Worm (Caenorhabditis elegans): ENCODE data around the gene txt-4.

The txt-4 gene

DNA sequence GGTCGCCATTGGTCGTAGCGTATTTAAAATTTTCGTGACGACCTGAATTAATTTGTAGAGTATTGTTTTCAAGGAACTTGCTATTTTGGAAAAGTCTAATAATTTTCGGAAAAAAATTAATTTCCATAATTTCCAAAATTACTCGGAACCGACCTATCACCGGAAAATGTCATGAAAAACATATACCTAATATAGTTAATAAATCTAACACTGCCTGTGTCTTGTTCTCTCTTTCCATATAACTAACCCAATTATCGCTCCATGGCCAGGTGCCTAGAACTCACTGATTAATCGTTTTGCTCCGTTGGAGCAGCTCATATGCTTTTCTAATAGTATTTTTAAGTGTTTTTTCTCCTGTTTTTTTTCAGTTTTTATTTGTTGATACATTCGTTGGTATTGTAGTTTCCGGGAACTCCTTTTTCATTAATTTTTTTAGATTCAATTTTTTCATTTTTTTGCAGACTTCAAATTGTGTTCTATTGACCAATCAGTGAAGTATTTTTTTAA is 25.3 kb upstream of the txt-4 start, which contains the start of gene Y77E11A.16 (continued):
- no peak for TF ChIP-seq nhr-237 (tag; optimal IDR thresholded peaks at IDR 0.05)

DNA sequence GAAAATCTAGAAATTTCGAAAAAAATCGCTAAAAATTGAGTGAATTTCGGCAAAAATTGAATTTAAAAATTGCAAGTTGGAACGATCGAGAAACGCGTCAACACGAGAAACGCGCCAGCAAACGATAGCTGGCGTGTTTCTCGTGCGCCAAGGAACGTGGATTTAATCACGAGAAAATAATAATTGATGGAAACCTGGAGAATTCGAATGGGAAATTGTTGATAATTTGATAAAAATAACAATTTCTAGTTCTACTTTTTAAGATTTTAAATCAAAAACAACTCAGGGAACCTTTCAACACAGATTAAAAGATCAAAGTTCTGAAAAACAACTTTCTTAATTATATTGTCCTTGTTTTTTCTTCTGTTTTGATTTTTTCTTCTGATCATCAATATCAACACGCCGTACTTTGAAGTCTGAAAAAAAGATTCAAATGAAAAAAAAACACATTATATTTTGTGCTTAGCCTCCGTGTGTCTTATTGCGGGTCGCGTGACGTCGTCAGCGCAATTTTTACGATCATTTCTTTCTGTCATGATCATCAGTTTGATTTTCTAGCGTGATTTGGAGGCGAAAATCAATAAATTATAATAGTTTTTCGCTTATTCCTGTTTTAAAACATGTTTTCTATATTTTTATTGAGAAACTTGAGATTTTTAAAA is 14.2 kb upstream of the txt-4 start, which contains the start of gene npp-20:
Gene npp-20 (minus strand): TSS at position 6 of the 662 bp plus-strand sequence.
- no peak for TF ChIP-seq lin-15B (tag; optimal IDR thresholded peaks at IDR 0.05)
- no peak for TF ChIP-seq lin-14 (GFP tag; optimal IDR thresholded peaks at IDR 0.05)
- no peak for TF ChIP-seq nhr-11 (tag; optimal IDR thresholded peaks at IDR 0.05)
- no peak for TF ChIP-seq unc-62 (GFP tag; optimal IDR thresholded peaks at IDR 0.05)
- no peak for TF ChIP-seq isw-1 (GFP tag; IDR thresholded peaks at IDR 0.05)
- TF ChIP-seq nhr-237 (tag; optimal IDR thresholded peaks at IDR 0.05) = no peak
- TF ChIP-seq egl-27 (tag; optimal IDR thresholded peaks at IDR 0.05) = no peak
- no peak for TF ChIP-seq nhr-76 (tag; optimal IDR thresholded peaks at IDR 0.05)
- TF ChIP-seq efl-3 (GFP tag; optimal IDR thresholded peaks at IDR 0.05) = no peak
- TF ChIP-seq fkh-10 (GFP tag; optimal IDR thresholded peaks at IDR 0.05) = no peak
- no peak for TF ChIP-seq pag-3 (tag; optimal IDR thresholded peaks at IDR 0.05; ENCODE audit: borderline replicate concordance, insufficient read depth)
- TF ChIP-seq elt-3 (tag; optimal IDR thresholded peaks at IDR 0.05) = peak in 1 of 6 experiments; percentile 6
- peak; percentile 72 to 76 for TF ChIP-seq lin-35 (GFP tag; optimal IDR thresholded peaks at IDR 0.05)
- peak; percentile 84 for TF ChIP-seq nhr-85 (tag)
- peak; percentile 12 for TF ChIP-seq aly-2 (tag; optimal IDR thresholded peaks at IDR 0.05)
- TF ChIP-seq C16A3.4 (tag; optimal IDR thresholded peaks at IDR 0.05) = peak; percentile 52
- TF ChIP-seq elt-2 (tag; optimal IDR thresholded peaks at IDR 0.05) = no peak
- TF ChIP-seq ceh-82 (tag; optimal IDR thresholded peaks at IDR 0.05) = peak; percentile 48 to 73 (median 72)
- TF ChIP-seq mef-2 (tag; optimal IDR thresholded peaks at IDR 0.05) = no peak
- TF ChIP-seq F16B12.6 (tag; optimal IDR thresholded peaks at IDR 0.05) = peak; percentile 48
- peak; percentile 75 for TF ChIP-seq nhr-71 (tag; optimal IDR thresholded peaks at IDR 0.05)
- TF ChIP-seq snpc-4 (tag; optimal IDR thresholded peaks at IDR 0.05) = peak; percentile 38
- no peak for TF ChIP-seq ets-5 (GFP tag; IDR thresholded peaks at IDR 0.05)
- peak; percentile 67 for TF ChIP-seq xbp-1 (tag; optimal IDR thresholded peaks at IDR 0.05)
- no peak for TF ChIP-seq sox-4 (tag; optimal IDR thresholded peaks at IDR 0.05)
- TF ChIP-seq sptf-1 (tag; optimal IDR thresholded peaks at IDR 0.05) = no peak
- no peak for TF ChIP-seq ztf-11 (tag; optimal IDR thresholded peaks at IDR 0.05)
- TF ChIP-seq skn-1 (tag; optimal IDR thresholded peaks at IDR 0.05) = peak; percentile 15
- peak; percentile 69 for TF ChIP-seq swsn-7 (tag; optimal IDR thresholded peaks at IDR 0.05)
- TF ChIP-seq lin-13 (GFP tag; optimal IDR thresholded peaks at IDR 0.05) = peak; percentile 55
- no peak for TF ChIP-seq tlp-1 (tag; optimal IDR thresholded peaks at IDR 0.05)
- no peak for TF ChIP-seq ztf-4 (tag; optimal IDR thresholded peaks at IDR 0.05)
- TF ChIP-seq ceh-90 (tag; optimal IDR thresholded peaks at IDR 0.05) = peak; percentile 41
- no peak for TF ChIP-seq nhr-12 (tag; optimal IDR thresholded peaks at IDR 0.05)
- TF ChIP-seq nhr-28 (tag; optimal IDR thresholded peaks at IDR 0.05) = no peak
- TF ChIP-seq egl-13 (tag; optimal IDR thresholded peaks at IDR 0.05) = no peak
- TF ChIP-seq hlh-4 (tag; optimal IDR thresholded peaks at IDR 0.05) = no peak
- no peak for TF ChIP-seq pax-3 (tag; optimal IDR thresholded peaks at IDR 0.05)
- TF ChIP-seq grh-1 (GFP tag; IDR thresholded peaks at IDR 0.05) = peak; percentile 66
- TF ChIP-seq ces-1 (GFP tag; optimal IDR thresholded peaks at IDR 0.05) = no peak
- TF ChIP-seq unc-86 (tag; optimal IDR thresholded peaks at IDR 0.05) = peak; percentile 36
- peak; percentile 39 for TF ChIP-seq hpl-2 (GFP tag; optimal IDR thresholded peaks at IDR 0.05)
- TF ChIP-seq nhr-90 (tag; optimal IDR thresholded peaks at IDR 0.05; ENCODE audit: poor library complexity) = peak; percentile 75
- peak; percentile 83 for TF ChIP-seq nhr-47 (tag; optimal IDR thresholded peaks at IDR 0.05)
- TF ChIP-seq unc-130 (tag; optimal IDR thresholded peaks at IDR 0.05) = peak; percentile 39
- TF ChIP-seq dpl-1 (GFP tag; optimal IDR thresholded peaks at IDR 0.05) = peak; percentile 62 to 78 (median 78)
- TF ChIP-seq nhr-20 (tag; optimal IDR thresholded peaks at IDR 0.05) = peak; percentile 56
- no peak for TF ChIP-seq ama-1 (optimal IDR thresholded peaks at IDR 0.05)
- TF ChIP-seq nhr-77 (tag; optimal IDR thresholded peaks at IDR 0.05) = no peak
- TF ChIP-seq jun-1 (tag; optimal IDR thresholded peaks at IDR 0.05) = peak; percentile 5
